Fruit fly (Drosophila melanogaster) whole organism, larva: Measurements from ENCODE around the gene CG33271.
A peak's percentile ranks its signal among the peaks of the same experiment; 100 is the strongest.

ENCODE experiments used
- noc ChIP-seq: fragments of 200-800 bp; sonication (Bioruptor generic); optimal IDR thresholded peaks from 3 replicates; lab custom pipeline; 2019; ENCODE audit warnings: missing biosample characterization, mild to moderate bottlenecking, missing genetic modification characterization, moderate library complexity

Gene CG33271

DNA sequence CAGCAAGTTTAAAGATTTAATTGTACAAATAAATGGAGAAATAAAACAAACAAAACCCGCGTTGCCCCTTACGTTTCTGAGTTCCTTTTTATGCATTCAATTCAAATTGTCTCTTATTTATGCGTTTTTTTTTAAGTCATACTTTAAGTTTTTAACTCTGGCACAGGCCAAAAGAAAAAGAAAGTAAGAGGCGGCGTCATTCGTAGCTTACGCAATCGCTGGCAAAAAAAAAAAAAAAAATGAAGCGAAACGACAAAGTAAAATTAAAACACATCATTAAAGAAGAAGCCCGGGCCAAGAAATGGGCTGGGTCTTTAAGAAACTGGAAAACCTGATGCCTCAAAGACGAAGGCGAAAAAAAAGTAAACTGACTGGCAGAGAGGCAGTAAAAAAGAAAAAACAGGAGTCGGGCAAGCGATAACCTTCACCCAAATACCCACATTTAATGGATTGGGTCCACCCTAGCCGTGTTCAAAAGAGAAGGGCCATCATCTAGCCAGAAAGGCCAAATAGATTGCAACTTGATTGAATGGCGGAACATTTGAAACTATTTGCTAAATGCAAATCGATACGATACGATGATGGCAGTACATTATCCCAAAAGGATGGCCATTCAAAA lies 33.5 kb downstream of the CG33271 start:
- no peak for TF ChIP-seq noc (tag; lab: Kevin White, UChicago)

DNA sequence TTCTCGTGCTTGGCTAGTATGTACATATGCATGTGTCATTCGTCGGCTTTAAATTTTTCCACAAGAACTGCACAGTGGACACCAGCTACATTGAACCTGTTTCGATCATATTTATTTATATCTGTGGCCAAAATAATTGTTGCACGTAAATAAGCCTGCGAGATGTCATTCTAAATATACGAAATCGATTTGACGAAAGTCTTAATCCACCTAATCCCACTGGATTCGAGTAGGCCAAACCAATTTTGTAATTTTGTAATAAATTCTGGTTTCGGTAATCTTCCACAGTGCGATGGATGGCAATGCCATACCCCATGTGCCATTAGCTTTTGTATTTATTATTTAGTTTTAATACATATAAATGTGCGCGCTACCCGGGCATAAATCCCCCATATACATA lies 34.3 kb downstream of the CG33271 start:
- TF ChIP-seq noc (tag; lab: Kevin White, UChicago): peak; percentile 50

DNA sequence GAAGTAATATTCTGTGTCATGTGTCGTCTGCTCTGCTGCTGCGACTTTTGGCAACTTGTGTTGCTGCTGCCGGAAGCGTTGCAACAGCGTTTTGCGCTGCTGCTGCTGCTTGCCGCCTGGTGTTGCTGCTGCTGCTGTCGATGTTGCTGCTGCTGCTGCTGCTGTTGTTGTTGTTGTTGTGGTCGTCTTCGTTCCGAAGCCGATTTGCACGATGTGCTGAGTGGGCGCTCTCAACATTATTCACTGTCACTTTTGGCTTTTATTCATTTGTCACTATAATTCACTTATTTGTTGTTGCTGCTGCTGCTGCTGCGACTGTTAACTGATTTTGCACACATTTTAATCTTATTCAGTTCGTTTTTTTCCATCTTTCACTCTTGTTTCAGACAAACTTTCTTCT lies 34.9 kb downstream of the CG33271 start:
- TF ChIP-seq noc (tag; lab: Kevin White, UChicago): no peak

DNA sequence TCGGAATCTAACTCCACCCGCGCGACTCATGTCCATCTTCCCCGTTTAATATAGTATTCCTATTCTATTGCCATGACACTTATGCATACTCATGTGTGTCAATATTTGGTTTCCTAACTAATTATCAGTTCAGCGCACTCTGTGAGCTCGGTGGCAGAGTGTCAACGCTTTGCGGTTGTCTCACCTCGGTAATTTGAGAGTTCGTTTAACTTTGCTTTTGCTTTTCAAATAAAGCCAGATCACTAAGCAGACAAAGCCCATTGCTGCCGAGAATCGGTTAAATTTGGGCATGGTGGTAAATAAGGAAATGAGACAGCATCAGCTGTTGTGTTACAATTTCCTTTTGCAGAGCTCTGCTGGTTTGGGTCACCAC lies 37.0 kb downstream of the CG33271 start:
- TF ChIP-seq noc (tag; lab: Kevin White, UChicago): no peak

DNA sequence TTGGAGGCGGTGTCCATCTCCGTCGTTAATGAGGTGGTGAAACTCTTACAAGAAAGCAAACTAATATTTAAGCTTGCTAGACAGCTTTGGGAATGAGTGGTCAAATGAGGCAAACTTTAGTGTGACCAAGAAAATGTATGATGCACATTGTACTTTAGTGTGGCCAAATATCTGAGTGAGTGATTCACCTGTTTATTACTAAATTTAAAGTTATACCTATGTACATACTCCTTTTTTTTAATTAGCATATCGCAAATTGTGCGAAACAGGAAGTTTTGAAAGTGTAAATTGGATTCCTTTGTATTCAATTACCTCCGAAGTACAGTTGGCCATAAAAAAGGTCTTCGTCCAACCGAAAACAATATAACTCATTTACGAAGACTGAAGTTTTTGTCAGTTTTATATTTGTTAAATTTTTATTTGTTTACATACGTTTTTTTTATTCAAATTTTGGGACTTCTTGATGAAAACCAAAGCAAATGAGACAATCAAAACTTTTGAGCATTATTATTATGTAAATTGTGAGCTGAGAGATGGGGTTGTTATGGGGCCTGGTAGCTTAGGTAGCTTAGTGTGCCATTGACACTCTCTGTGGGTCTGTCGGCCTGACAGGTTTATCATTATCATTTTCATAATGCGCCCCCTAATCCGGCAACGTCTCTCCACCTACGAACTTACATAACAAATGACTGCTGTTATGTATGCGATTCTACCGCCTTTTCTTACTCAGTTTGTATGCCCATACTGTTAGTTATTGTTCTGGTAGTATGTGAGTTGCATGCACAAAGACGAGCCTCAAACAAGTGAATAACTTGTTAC lies 37.6 kb downstream of the CG33271 start:
- TF ChIP-seq noc (tag; lab: Kevin White, UChicago): no peak

DNA sequence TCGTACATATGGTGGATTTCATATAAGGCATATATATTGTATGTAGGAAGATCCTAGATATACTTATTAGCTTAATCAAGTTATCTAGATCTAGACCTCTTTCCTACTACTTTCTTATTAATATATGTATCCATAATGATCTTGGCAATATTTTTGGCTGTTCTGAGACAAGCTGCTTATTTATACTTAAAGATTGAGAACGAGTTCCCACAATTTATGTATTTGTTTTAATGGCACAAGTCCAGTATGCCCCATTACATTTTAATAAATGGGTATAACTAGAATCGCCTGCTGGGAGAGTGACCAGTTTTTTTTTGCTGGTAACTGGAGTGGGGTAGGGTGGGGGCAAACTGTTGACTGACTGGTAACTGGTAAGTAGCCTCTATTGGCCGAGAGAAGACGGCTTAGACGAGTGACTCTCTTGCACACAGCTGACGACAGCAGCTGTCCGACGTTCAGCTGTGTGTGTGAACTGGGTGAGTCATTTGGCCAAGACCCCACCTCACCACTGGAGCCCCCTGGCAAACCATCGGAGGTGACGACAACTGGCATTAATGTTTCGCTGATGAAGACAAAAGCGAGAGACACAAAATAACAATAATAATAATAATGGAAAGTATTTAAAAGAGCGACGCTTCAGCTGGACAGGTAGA lies 40.4 kb downstream of the CG33271 start:
- TF ChIP-seq noc (tag; lab: Kevin White, UChicago): no peak

DNA sequence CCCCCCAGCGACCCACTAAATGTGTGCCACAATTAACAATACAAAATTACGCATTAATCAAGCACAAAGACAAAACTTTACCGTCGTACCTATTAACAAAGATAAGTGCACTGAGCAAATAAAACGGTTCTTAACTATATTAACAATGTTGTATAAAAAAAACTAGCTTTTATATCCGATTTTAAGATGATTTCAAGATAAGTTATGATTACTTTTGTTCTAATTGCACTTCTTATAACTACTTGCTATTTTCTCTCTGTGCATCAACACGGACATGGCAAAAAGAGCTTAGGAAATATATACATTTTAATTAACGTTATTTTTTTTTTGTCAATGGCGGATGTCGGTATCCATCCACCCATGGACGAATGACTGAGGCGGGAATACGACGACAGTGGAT lies 41.2 kb downstream of the CG33271 start:
- TF ChIP-seq noc (tag; lab: Kevin White, UChicago): no peak

DNA sequence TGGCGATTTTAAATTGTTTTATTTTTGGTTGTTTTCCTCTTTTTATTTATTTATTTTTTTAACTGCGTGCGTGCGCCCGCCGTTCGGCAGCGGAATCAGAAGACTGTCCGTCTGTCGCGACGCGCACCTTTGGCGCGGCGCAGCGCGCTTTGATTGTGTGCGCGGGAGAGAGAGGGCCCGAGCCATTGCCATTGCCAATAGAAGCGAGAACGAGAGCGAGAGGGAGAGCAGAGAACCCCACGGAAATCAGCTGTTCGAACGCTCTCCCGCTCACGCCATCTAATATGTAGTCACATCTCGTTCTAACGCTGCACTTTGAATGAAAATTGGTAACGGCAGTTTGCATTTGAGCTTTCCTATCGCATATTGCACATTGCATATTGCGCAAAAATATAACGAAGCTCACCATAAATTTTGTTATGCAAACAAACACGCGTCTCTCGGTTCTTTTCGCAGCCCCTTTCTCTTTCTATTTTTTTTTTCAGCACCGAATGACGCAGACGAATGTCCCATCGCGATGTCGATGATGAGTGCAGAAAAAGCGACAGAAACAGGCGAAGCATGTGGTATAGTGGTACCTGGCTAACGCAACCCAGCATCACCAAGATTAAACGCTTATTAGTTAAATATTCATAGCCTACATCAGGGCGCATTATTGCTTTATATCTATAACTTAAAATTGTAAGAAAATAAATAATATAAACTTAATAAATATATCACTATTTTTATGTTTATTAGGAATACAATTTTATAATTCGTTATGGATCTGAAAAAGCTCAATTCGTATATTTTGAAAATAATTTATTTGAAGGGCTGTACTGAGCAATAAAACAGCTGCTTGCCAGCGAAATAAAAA lies 42.7 kb downstream of the CG33271 start:
- peak; percentile 73 for TF ChIP-seq noc (tag; lab: Kevin White, UChicago)

DNA sequence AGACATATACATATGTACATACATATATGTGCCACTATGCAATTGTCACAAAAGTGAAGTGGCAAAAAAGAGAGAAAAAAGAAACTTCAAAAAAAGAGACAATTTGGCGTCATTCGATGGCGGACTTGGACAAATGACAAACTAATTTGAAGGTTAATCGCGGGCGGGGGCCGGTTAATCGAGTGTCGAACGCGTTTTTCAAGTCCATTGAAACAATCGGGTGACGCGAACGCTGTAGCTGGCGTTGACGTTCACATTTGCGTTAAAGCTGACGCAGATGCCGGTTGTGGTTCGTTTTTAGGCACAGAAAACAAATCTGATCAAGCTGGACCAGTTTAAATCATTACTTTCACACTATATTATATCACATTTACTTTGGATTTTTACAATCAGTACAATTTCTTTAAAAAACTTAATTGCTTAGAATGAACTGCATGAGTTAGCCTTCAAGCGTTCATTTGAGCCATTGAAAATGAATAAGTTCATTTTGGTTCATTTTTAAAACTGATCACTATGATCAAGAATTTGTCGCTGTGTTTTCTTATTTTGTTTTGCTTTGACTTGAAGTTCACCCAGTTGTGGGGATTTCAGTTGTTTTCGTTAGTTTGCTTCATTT lies 43.5 kb downstream of the CG33271 start:
- peak; percentile 62 for TF ChIP-seq noc (tag; lab: Kevin White, UChicago)

DNA sequence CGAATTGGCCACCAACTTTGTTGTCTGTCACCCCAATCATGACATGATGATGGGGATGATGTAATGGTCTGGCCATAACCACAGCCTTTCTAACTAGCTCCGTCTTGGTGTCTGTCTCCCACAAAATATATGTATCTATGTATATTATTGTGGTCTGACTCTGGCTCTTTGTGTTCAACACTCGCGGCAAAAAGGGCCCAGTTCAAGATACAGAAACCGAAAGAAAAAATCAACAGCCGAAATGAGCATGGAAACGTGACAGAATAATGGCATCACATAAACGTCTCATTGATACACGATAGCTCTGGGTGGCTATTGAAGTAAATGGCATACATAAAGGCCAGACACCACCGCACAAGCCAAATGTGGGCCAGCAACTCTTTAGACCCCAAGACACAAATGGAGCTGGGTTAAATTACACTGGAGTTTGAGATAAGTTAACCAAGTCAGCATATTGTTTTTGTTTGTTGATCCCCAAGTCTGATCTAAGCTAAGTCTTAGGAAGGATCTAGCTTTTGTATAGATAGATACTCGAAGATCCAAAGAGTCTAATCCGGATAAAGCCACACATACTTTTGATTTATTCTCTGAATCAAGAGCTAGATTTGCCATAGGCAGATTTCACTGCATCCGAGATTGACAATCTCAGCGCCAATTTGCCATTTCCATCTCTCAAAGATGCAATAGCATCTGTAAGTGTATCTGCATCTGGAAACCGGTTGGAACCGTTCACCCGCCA lies 45.1 kb downstream of the CG33271 start:
- no peak for TF ChIP-seq noc (tag; lab: Kevin White, UChicago)

DNA sequence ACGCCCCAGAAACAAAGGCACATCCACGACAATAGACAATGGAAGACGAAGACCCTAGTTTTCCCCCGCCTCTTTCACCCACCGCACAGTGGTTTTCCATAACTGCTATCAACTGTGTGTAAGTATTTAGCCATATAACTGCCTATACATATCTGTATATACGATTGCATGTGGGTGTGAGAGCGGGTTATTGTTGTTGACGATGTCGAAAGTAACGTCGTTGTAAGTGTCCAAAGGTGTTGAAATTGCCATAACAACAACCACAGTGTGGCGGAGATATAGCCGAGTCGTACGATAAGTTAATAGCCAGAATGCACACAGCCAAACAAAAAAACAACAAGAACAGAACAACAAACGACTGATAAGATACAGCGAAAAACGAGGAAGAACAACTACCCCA lies 46.0 kb downstream of the CG33271 start:
- no peak for TF ChIP-seq noc (tag; lab: Kevin White, UChicago)

DNA sequence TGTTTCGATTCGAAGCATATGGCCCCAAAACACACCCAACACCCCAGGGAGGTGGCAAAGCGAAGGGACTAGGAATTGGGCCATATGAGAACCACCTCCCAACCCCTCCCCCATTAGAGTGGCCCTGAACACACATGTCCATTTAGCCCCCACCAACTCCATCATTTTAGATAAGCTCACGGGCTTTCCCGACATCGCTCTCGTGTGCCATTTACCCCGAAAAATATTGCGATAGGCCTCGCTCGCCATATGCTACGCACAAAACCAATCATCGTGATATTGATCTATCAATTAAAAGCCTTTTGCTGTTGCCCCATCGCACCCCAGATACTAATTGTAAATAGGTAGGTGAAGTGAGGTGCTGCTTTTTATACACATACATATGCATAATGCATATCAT lies 46.9 kb downstream of the CG33271 start:
- TF ChIP-seq noc (tag; lab: Kevin White, UChicago): no peak

DNA sequence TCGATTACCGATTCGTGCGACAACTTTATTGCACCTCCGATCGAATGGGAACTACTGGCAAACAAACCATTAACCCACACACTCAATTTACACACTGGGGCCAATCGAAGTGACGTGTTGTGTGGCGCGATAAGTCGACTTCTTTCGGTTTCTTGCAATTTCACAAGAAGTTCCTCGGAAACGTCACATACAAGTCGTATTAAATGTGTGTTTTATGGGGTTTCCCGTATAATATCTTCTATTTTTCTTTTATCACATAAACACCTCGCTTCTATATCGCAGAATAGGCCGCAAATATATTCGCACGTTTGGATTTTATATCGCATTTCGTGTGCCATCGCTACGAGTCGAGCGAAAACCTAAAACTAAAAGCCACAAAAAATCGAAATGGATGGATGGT lies 47.6 kb downstream of the CG33271 start:
- TF ChIP-seq noc (tag; lab: Kevin White, UChicago): no peak

DNA sequence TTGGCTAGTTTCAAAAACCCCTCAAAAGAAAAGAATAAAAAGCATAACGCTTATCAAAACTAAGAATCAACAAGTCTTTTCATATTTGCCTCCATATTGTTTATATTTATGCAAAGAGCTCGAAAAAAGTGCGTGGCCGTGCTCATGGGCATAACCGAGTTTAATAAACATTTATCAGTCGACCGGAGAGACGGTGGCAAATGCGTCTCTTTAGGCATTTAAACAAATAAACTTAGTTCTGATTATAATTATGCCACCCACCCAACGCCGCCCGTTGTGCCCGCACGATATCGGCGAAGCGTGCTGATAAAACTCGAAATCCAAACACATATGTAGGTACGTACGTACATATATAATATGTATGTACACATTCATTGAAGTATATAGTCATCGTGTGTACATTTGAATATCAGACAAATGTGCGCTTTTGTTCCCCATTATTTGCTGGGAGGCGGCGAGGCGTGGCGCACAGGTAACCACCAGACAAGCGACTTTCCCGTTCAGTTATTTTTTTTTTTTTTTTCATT lies 48.8 kb downstream of the CG33271 start:
- no peak for TF ChIP-seq noc (tag; lab: Kevin White, UChicago)
